Fruit fly (Drosophila melanogaster): ENCODE results near the gene alpha-Est5.

alpha-Est5 gene

DNA sequence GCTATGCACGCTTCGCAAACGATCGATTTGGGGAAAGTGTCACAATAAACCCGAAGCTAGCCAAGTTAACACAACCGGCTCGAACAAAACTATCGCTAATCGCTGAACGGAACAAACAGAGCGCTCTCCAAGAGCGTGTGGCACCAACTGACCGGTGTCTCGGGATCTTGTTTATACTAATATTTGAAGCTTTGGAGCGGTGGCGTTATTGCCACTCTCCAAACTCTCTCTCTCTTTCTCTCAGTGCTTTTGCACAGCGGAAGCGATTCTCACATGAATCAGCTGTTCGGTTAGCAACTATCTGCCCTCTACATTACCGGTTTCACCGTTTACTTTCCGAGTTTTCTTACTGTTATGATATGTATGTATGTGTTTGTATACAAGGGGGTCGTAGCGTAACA lies 44.7 kb downstream of the alpha-Est5 start (continued):
- TF ChIP-seq ato (GFP tag; IDR thresholded peaks at IDR 0.05; ENCODE audit: partially characterized antibody) (no peak), CG12219 (GFP tag; optimal IDR thresholded peaks at IDR 0.05) (peak; percentile 3), dpn (GFP tag; optimal IDR thresholded peaks at IDR 0.05) (no peak), CG7745 (tag; optimal IDR thresholded peaks at IDR 0.05) (no peak), Sry-β (GFP tag; optimal IDR thresholded peaks at IDR 0.05) (no peak), ap (GFP tag; IDR thresholded peaks at IDR 0.05) (no peak), tap (tag; optimal IDR thresholded peaks at IDR 0.05) (no peak), tx (GFP tag; optimal IDR thresholded peaks at IDR 0.05) (no peak), CG8765 (GFP tag; IDR thresholded peaks at IDR 0.05) (no peak), CG2129 (GFP tag; IDR thresholded peaks at IDR 0.05; ENCODE audit: partially characterized antibody) (no peak), odd (GFP tag; optimal IDR thresholded peaks at IDR 0.05) (no peak), CG2120 (GFP tag; optimal IDR thresholded peaks at IDR 0.05) (no peak), crol (GFP tag; IDR thresholded peaks at IDR 0.05) (no peak), CG7786 (GFP tag; optimal IDR thresholded peaks at IDR 0.05) (no peak), H15 (GFP tag; IDR thresholded peaks at IDR 0.05) (no peak), CG18619 (GFP tag; optimal IDR thresholded peaks at IDR 0.05) (no peak), dimm (GFP tag; IDR thresholded peaks at IDR 0.05) (no peak), Rfx (GFP tag; IDR thresholded peaks at IDR 0.05) (peak; percentile 29; the same call in 1 of the 2 replicates), CG8359 (GFP tag; optimal IDR thresholded peaks at IDR 0.05; ENCODE audit: borderline replicate concordance) (no peak), Deaf1 (tag; optimal IDR thresholded peaks at IDR 0.05) (peak; percentile 74), Bgb (GFP tag; IDR thresholded peaks at IDR 0.05; ENCODE audit: partially characterized antibody) (peak; percentile 63; the same call in 1 of the 2 replicates), CG2875 (GFP tag; optimal IDR thresholded peaks at IDR 0.05) (no peak), da (GFP tag; optimal IDR thresholded peaks at IDR 0.05) (no peak), zfh1 (GFP tag; IDR thresholded peaks at IDR 0.05) (no peak), CG34224 (GFP tag; IDR thresholded peaks at IDR 0.05; ENCODE audit: partially characterized antibody) (peak; percentile 51), CG15073 (GFP tag; optimal IDR thresholded peaks at IDR 0.05) (no peak), CG13287 (GFP tag; IDR thresholded peaks at IDR 0.05; ENCODE audit: partially characterized antibody) (peak; percentile 49; the same call in 1 of the 2 replicates)

DNA sequence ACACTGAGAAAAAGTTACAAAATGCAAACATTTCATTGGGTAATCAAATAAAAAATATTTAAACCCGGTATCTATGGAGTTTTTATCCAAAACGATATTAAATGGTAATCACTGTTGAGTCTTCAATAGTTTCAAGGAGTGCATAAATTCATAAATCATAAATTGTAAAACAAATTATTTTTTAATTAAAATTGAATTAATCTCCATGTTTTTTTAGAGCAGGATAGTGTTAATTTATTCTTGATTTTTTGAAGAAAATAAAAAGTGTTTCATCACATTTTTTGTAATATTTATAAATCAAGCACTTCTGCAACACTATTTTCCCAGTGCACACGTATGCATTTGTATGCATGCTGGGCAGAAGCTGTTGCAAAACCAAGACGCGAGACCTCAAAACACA lies 45.3 kb downstream of the alpha-Est5 start:
- TF ChIP-seq Mad (GFP tag; optimal IDR thresholded peaks at IDR 0.05): no peak
- TF ChIP-seq CG6175 (GFP tag; IDR thresholded peaks at IDR 0.05): no peak
- no peak for TF ChIP-seq Dref (GFP tag; IDR thresholded peaks at IDR 0.05)
- TF ChIP-seq CG34224 (GFP tag; IDR thresholded peaks at IDR 0.05; ENCODE audit: partially characterized antibody): no peak
- TF ChIP-seq CG30020 (tag; optimal IDR thresholded peaks at IDR 0.05): no peak
- TF ChIP-seq en (GFP tag; optimal IDR thresholded peaks at IDR 0.05): no peak
- TF ChIP-seq fd102C (GFP tag; optimal IDR thresholded peaks at IDR 0.05): no peak
- no peak for TF ChIP-seq CG16813 (GFP tag; IDR thresholded peaks at IDR 0.05; ENCODE audit: partially characterized antibody)
- peak; percentile 39 for TF ChIP-seq CG9727 (GFP tag; optimal IDR thresholded peaks at IDR 0.05)
- TF ChIP-seq ham (GFP tag; IDR thresholded peaks at IDR 0.05): no peak
- TF ChIP-seq Antp (GFP tag; optimal IDR thresholded peaks at IDR 0.05): no peak
- no peak for TF ChIP-seq gcm2 (GFP tag; optimal IDR thresholded peaks at IDR 0.05)
- TF ChIP-seq Nf-YB (GFP tag; optimal IDR thresholded peaks at IDR 0.05): no peak
- peak; percentile 8 for TF ChIP-seq CG4328 (GFP tag; optimal IDR thresholded peaks at IDR 0.05)
- no peak for TF ChIP-seq Rx (GFP tag; IDR thresholded peaks at IDR 0.05)
- TF ChIP-seq exex (tag; optimal IDR thresholded peaks at IDR 0.05): no peak
- no peak for TF ChIP-seq ERR (GFP tag; optimal IDR thresholded peaks at IDR 0.05)
- TF ChIP-seq Ets65A (GFP tag): no peak
- TF ChIP-seq GATAe (GFP tag; conservative IDR thresholded peaks at IDR 0.05): no peak
- no peak for TF ChIP-seq gfzf (GFP tag; optimal IDR thresholded peaks at IDR 0.05)
- no peak for TF ChIP-seq amos (GFP tag; IDR thresholded peaks at IDR 0.05; ENCODE audit: partially characterized antibody)
- TF ChIP-seq Poxn (GFP tag; IDR thresholded peaks at IDR 0.05): no peak
- TF ChIP-seq CG8089 (GFP tag; optimal IDR thresholded peaks at IDR 0.05): no peak
- no peak for TF ChIP-seq crol (GFP tag; IDR thresholded peaks at IDR 0.05)
- TF ChIP-seq CG42726 (GFP tag; IDR thresholded peaks at IDR 0.05; ENCODE audit: partially characterized antibody): no peak
- TF ChIP-seq disco-r (GFP tag; optimal IDR thresholded peaks at IDR 0.05): no peak
- no peak for TF ChIP-seq pfk (GFP tag; optimal IDR thresholded peaks at IDR 0.05)
